Worm (Caenorhabditis elegans): ENCODE data around the gene frpr-9.

DNA sequence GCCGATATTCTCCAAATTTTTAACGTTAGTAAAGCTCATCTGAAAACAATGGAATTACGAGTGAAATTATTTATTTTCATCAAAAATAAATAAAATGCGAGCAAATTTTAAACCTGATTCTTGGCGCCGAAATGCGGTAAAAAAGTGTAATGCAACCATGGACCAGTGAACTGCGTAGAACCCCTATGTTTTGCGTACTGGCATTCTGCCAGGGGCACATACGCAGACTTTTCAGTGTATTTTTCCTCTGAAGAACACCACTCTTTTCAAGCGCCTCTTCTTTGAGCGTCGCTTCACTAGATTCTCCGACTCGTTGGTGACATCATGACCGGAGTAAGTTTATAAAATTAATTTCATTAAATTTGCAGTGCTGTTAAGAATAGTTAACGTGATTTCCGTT lies 26.4 kb upstream of the frpr-9 start, which contains the start of the genes ctf-4 and eef-1G:
- no peak for TF ChIP-seq ztf-1 (GFP tag; conservative IDR thresholded peaks at IDR 0.05)
- peak; percentile 88 for TF ChIP-seq snpc-4 (tag; optimal IDR thresholded peaks at IDR 0.05)
- peak; percentile 82 for TF ChIP-seq egl-27 (tag; optimal IDR thresholded peaks at IDR 0.05)

Measured in whole organism, L2 larva.